Fruit fly (Drosophila melanogaster) whole organism, prepupa: ENCODE results near the gene Trmt112.
A peak's percentile ranks its signal among the peaks of the same experiment; 100 is the strongest.

ENCODE experiments used
- Blimp-1 ChIP-seq: fragments of 200-800 bp; sonication (Bioruptor generic); optimal IDR thresholded peaks from 3 replicates; lab custom pipeline; 2017; ENCODE audit warnings: missing biosample characterization, missing genetic modification characterization, mild to moderate bottlenecking, moderate library complexity, missing genetic modification reagents
- CG10631 ChIP-seq: fragments of 200-800 bp; sonication (Bioruptor generic); optimal IDR thresholded peaks from 2 replicates; lab custom pipeline; 2016; ENCODE audit warnings: missing biosample characterization, missing genetic modification characterization
- CG10669 ChIP-seq: fragments of 200-800 bp; sonication (Bioruptor generic); optimal IDR thresholded peaks from 3 replicates; lab custom pipeline; 2018; ENCODE audit warnings: missing biosample characterization, mild to moderate bottlenecking, missing genetic modification characterization, moderate library complexity
- CG11294 ChIP-seq: fragments of 200-800 bp; sonication (Bioruptor generic); IDR thresholded peaks from 2 replicates; pipeline ENCODE4 v1.3.6; 2022; ENCODE audit warnings: missing biosample characterization, missing genetic modification characterization
- CG11902 ChIP-seq: fragments of 200-800 bp; sonication (Bioruptor generic); optimal IDR thresholded peaks from 3 replicates; lab custom pipeline; 2016; ENCODE audit warnings: missing biosample characterization, missing genetic modification characterization
- CG1621 ChIP-seq: fragments of 200-800 bp; sonication (Bioruptor generic); optimal IDR thresholded peaks from 3 replicates; lab custom pipeline; 2018; ENCODE audit warnings: missing biosample characterization, mild to moderate bottlenecking, missing genetic modification characterization
- CG16779 ChIP-seq: fragments of 200-800 bp; sonication (Bioruptor generic); optimal IDR thresholded peaks from 3 replicates; lab custom pipeline; 2017; ENCODE audit warnings: missing biosample characterization, mild to moderate bottlenecking, missing genetic modification characterization
- CG31627 ChIP-seq: fragments of 200-800 bp; sonication (Bioruptor generic); optimal IDR thresholded peaks from 3 replicates; lab custom pipeline; 2016; ENCODE audit warnings: missing biosample characterization, missing genetic modification characterization
- CG32006 ChIP-seq: fragments of 200-800 bp; sonication (Bioruptor generic); optimal IDR thresholded peaks from 3 replicates; lab custom pipeline; 2017; ENCODE audit warnings: missing biosample characterization, mild to moderate bottlenecking, missing genetic modification characterization
- CG6163 ChIP-seq: fragments of 200-800 bp; sonication (Bioruptor generic); IDR thresholded peaks from 3 replicates; pipeline ENCODE4 v1.3.6; 2022; ENCODE audit warnings: missing biosample characterization, missing genetic modification characterization
- CG6792 ChIP-seq: fragments of 200-800 bp; sonication (Bioruptor generic); optimal IDR thresholded peaks from 3 replicates; lab custom pipeline; 2016; ENCODE audit warnings: missing biosample characterization, missing genetic modification characterization
- CG6808 ChIP-seq: fragments of 200-800 bp; sonication (Bioruptor generic); optimal IDR thresholded peaks from 3 replicates; lab custom pipeline; 2017; ENCODE audit warnings: missing biosample characterization, missing genetic modification characterization, mild to moderate bottlenecking, moderate library complexity, missing genetic modification reagents
- CG7368 ChIP-seq: fragments of 200-800 bp; sonication (Bioruptor generic); optimal IDR thresholded peaks from 3 replicates; lab custom pipeline; 2016; ENCODE audit warnings: missing biosample characterization, missing genetic modification characterization
- CG8119 ChIP-seq: fragments of 200-800 bp; sonication (Bioruptor generic); IDR thresholded peaks from 3 replicates; pipeline ENCODE4 v1.3.6; 2022; ENCODE audit warnings: missing biosample characterization, missing genetic modification characterization
- CG8319 ChIP-seq: fragments of 200-800 bp; sonication (Bioruptor generic); optimal IDR thresholded peaks from 3 replicates; lab custom pipeline; 2016; ENCODE audit warnings: missing biosample characterization, missing genetic modification characterization
- CG9139 ChIP-seq: fragments of 200-800 bp; sonication (Bioruptor generic); optimal IDR thresholded peaks from 3 replicates; lab custom pipeline; 2017; ENCODE audit warnings: missing biosample characterization, mild to moderate bottlenecking, missing genetic modification characterization
- Eip75B ChIP-seq: fragments of 200-800 bp; sonication (Bioruptor generic); optimal IDR thresholded peaks from 3 replicates; lab custom pipeline; 2016; ENCODE audit warnings: missing biosample characterization, missing genetic modification characterization
- Eip93F ChIP-seq: fragments of 200-800 bp; sonication (Bioruptor generic); optimal IDR thresholded peaks from 2 replicates; lab custom pipeline; 2016; ENCODE audit warnings: missing biosample characterization, mild to moderate bottlenecking, missing genetic modification characterization
- Ets21C ChIP-seq: fragments of 200-800 bp; sonication (Bioruptor generic); optimal IDR thresholded peaks from 3 replicates; lab custom pipeline; 2016; ENCODE audit warnings: missing biosample characterization, missing genetic modification characterization
- Ets96B ChIP-seq: fragments of 200-800 bp; optimal IDR thresholded peaks from 2 replicates; lab custom pipeline; 2019; ENCODE audit warnings: missing biosample characterization, mild to moderate bottlenecking, missing genetic modification characterization, moderate library complexity
- Hr38 ChIP-seq: sonication (Bioruptor generic); optimal IDR thresholded peaks from 2 replicates; lab custom pipeline; 2016; ENCODE audit warnings: missing biosample characterization, missing genetic modification characterization
- Hr39 ChIP-seq: fragments of 200-800 bp; sonication (Bioruptor generic); optimal IDR thresholded peaks from 2 replicates; lab custom pipeline; 2016; ENCODE audit warnings: missing biosample characterization, missing genetic modification characterization
- Lpt ChIP-seq: fragments of 200-800 bp; sonication (Bioruptor generic); optimal IDR thresholded peaks from 3 replicates; lab custom pipeline; 2016; ENCODE audit warnings: missing biosample characterization, missing genetic modification characterization
- Smox ChIP-seq: fragments of 200-800 bp; sonication (Bioruptor generic); optimal IDR thresholded peaks from 3 replicates; lab custom pipeline; 2016; ENCODE audit warnings: missing biosample characterization, missing genetic modification characterization
- Sox102F ChIP-seq: fragments of 200-800 bp; sonication (Bioruptor generic); optimal IDR thresholded peaks from 2 replicates; lab custom pipeline; 2016; ENCODE audit warnings: missing biosample characterization, mild to moderate bottlenecking, missing genetic modification characterization
- achi ChIP-seq: fragments of 200-800 bp; sonication (Bioruptor generic); optimal IDR thresholded peaks from 3 replicates; lab custom pipeline; 2016; ENCODE audit warnings: missing biosample characterization, missing genetic modification characterization
- acj6 ChIP-seq: fragments of 200-800 bp; sonication (Bioruptor generic); optimal IDR thresholded peaks from 3 replicates; lab custom pipeline; 2016; ENCODE audit warnings: missing biosample characterization, missing genetic modification characterization
- cyc ChIP-seq: fragments of 200-800 bp; sonication (Bioruptor generic); optimal IDR thresholded peaks from 3 replicates; lab custom pipeline; 2016; ENCODE audit warnings: missing biosample characterization, missing genetic modification characterization
- dac ChIP-seq: fragments of 200-800 bp; sonication (Bioruptor generic); optimal IDR thresholded peaks from 2 replicates; lab custom pipeline; 2017; ENCODE audit warnings: missing biosample characterization, mild to moderate bottlenecking, missing genetic modification characterization
- dsx ChIP-seq: fragments of 200-800 bp; optimal IDR thresholded peaks from 3 replicates; lab custom pipeline; 2019; ENCODE audit warnings: missing biosample characterization, mild to moderate bottlenecking, missing genetic modification characterization, moderate library complexity; ENCODE audit not compliant: poor library complexity, severe bottlenecking
- esn ChIP-seq: fragments of 200-800 bp; sonication (Bioruptor generic); optimal IDR thresholded peaks from 2 replicates; lab custom pipeline; 2016; ENCODE audit warnings: missing biosample characterization, mild to moderate bottlenecking, missing genetic modification characterization, moderate library complexity
- fd59A ChIP-seq: fragments of 200-800 bp; sonication (Bioruptor generic); optimal IDR thresholded peaks from 2 replicates; lab custom pipeline; 2017; ENCODE audit warnings: missing biosample characterization, mild to moderate bottlenecking, missing genetic modification characterization, missing genetic modification reagents
- fd85E ChIP-seq: fragments of 200-800 bp; sonication (Bioruptor generic); optimal IDR thresholded peaks from 3 replicates; lab custom pipeline; 2016; ENCODE audit warnings: missing biosample characterization, missing genetic modification characterization
- net ChIP-seq: fragments of 200-800 bp; sonication (Bioruptor generic); optimal IDR thresholded peaks from 3 replicates; lab custom pipeline; 2016; ENCODE audit warnings: missing biosample characterization, missing genetic modification characterization
- ss ChIP-seq, 2 experiments: fragments of 200-800 bp; sonication (Bioruptor generic); optimal IDR thresholded peaks; 2 replicates in 1 of 2; 3 replicates in 1 of 2; lab custom pipeline; 2017 to 2018; ENCODE audit warnings: mild to moderate bottlenecking in 2 of 2, missing biosample characterization in 2 of 2, missing genetic modification characterization in 2 of 2, moderate library complexity in 1 of 2
- svp ChIP-seq: fragments of 200-800 bp; sonication (Bioruptor generic); peaks from one replicate; lab custom pipeline; 2016; ENCODE audit warnings: missing biosample characterization, missing genetic modification characterization
- topi ChIP-seq: fragments of 200-800 bp; sonication (Bioruptor generic); optimal IDR thresholded peaks from 3 replicates; lab custom pipeline; 2016; ENCODE audit warnings: missing biosample characterization, missing genetic modification characterization
- vri ChIP-seq: fragments of 200-800 bp; sonication (Bioruptor generic); optimal IDR thresholded peaks from 3 replicates; lab custom pipeline; 2016; ENCODE audit warnings: missing biosample characterization, mild to moderate bottlenecking, missing genetic modification characterization

Gene Trmt112

DNA sequence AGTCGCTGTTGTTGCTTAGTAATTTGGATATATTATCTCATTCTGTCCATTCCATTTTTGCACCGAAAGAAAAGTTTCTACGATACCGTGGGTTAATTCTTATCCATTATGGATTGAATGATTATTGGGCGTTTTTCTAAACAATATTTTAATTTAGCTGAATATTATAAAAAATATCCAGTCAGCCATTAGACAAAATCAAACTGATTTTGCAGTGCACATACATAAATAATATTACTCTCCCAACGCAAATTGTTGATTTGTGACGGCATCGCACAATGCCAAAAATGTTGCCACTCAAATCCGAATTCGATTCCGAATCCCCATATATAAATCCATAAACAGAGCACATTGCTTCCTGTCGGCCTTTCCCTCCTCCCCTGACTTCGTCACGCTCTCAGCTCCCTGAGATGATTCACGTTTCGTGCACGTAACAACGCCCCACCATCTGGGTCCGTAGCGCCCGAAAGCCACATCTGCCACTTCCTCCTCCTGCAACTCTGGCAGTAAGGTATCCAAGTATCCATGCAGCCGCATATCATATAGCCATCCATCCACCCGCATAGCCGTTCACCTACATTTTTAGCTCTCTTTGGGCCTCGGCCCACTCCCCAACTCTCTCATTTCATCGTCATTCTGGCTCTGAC lies 39.6 kb downstream of the Trmt112 start (continued):
- peak; percentile 69 for TF ChIP-seq vri (GFP tag; lab: Kevin White, UChicago)
- TF ChIP-seq Hr38 (GFP tag; lab: Kevin White, UChicago) = no peak
- TF ChIP-seq CG10669 (GFP tag; lab: Kevin White, UChicago) = no peak
- TF ChIP-seq achi (GFP tag; lab: Kevin White, UChicago) = peak; percentile 51
- peak; percentile 34 for TF ChIP-seq Eip75B (GFP tag; lab: Kevin White, UChicago)
- TF ChIP-seq CG10631 (GFP tag; lab: Kevin White, UChicago) = peak; percentile 48
- TF ChIP-seq CG31627 (GFP tag; lab: Kevin White, UChicago) = peak; percentile 60
- peak; percentile 65 for TF ChIP-seq CG6163
- no peak for TF ChIP-seq Ets21C (GFP tag; lab: Kevin White, UChicago)
- peak; percentile 52; the same call in 1 of the 2 replicates for TF ChIP-seq CG11294
- peak; percentile 47 for TF ChIP-seq CG6792 (GFP tag; lab: Kevin White, UChicago)
- TF ChIP-seq Eip93F (GFP tag; lab: Kevin White, UChicago) = no peak
- TF ChIP-seq CG1621 (tag; lab: Kevin White, UChicago) = no peak
- TF ChIP-seq CG11902 (GFP tag; lab: Kevin White, UChicago) = no peak
- peak; percentile 69 for TF ChIP-seq esn (GFP tag; lab: Kevin White, UChicago)
- TF ChIP-seq cyc = peak; percentile 49
- TF ChIP-seq fd85E (GFP tag; lab: Kevin White, UChicago) = no peak
- peak; percentile 57 for TF ChIP-seq topi (GFP tag; lab: Kevin White, UChicago)
- TF ChIP-seq Ets96B (tag; lab: Kevin White, UChicago) = peak; percentile 29
- no peak for TF ChIP-seq Blimp-1 (GFP tag; lab: Kevin White, UChicago)
- peak; percentile 64 for TF ChIP-seq Hr39
- TF ChIP-seq CG8119 (GFP tag; lab: Robert Waterston, UW) = peak; percentile 63
- TF ChIP-seq CG32006 = peak; percentile 76
- peak; percentile 63 for TF ChIP-seq Smox (GFP tag; lab: Kevin White, UChicago)
- no peak for TF ChIP-seq CG16779
- peak; percentile 12 for TF ChIP-seq Lpt (GFP tag; lab: Kevin White, UChicago)
- TF ChIP-seq CG8319 = no peak
- no peak for TF ChIP-seq dac (GFP tag; lab: Kevin White, UChicago)
- TF ChIP-seq CG7368 = no peak
- TF ChIP-seq net (GFP tag; lab: Kevin White, UChicago) = peak; percentile 69
- peak; percentile 71 for TF ChIP-seq acj6
- no peak for TF ChIP-seq dsx (GFP tag; lab: Kevin White, UChicago)
- TF ChIP-seq CG9139 (GFP tag; lab: Kevin White, UChicago) = no peak
- TF ChIP-seq Sox102F = peak; percentile 61
- peak; percentile 79 for TF ChIP-seq svp (GFP tag; lab: Kevin White, UChicago)
- no peak for TF ChIP-seq fd59A (GFP tag; lab: Kevin White, UChicago)

dm6 chr3L:21176276-21176934 lies 40.2 kb downstream of the Trmt112 start:
- TF ChIP-seq ss (GFP tag; optimal IDR thresholded peaks at IDR 0.05; lab: Kevin White, UChicago) (peak in 1 of 2 experiments; percentile 1), CG6808 (GFP tag; lab: Kevin White, UChicago) (peak; percentile 1), Hr38 (GFP tag; lab: Kevin White, UChicago) (no peak), CG7368 (no peak)
